Worm (Caenorhabditis elegans) whole organism, late embryonic: Measurements from ENCODE around the gene T27E9.6.

Experiments used
- C08G9.2 ChIP-seq: sonication (generic microtip); optimal IDR thresholded peaks from 2 replicates; lab custom pipeline; 2016; ENCODE audit warnings: mild to moderate bottlenecking, missing genetic modification characterization, moderate library complexity, missing compliant biosample characterization
- K02D7.2 ChIP-seq: sonication (generic microtip); optimal IDR thresholded peaks from 2 replicates; lab custom pipeline; 2017; ENCODE audit warnings: mild to moderate bottlenecking, missing genetic modification characterization, missing compliant biosample characterization
- ceh-2 ChIP-seq: sonication (generic microtip); optimal IDR thresholded peaks from 2 replicates; lab custom pipeline; 2016; ENCODE audit warnings: missing genotype, missing genetic modification characterization, missing compliant biosample characterization
- ceh-30 ChIP-seq: fragments of 150-350 bp; optimal IDR thresholded peaks from 2 replicates; lab custom pipeline; 2014; ENCODE audit warnings: missing biosample characterization, missing genetic modification characterization
- ceh-9 ChIP-seq: sonication (generic microtip); optimal IDR thresholded peaks from 2 replicates; lab custom pipeline; 2016; ENCODE audit warnings: mild to moderate bottlenecking, missing genetic modification characterization, inconsistent platforms, missing compliant biosample characterization
- dmd-4 ChIP-seq: sonication (generic microtip); optimal IDR thresholded peaks from 2 replicates; lab custom pipeline; 2016; ENCODE audit warnings: borderline replicate concordance, missing genetic modification characterization, missing compliant biosample characterization
- fax-1 ChIP-seq: sonication (generic microtip); optimal IDR thresholded peaks from 2 replicates; lab custom pipeline; 2016; ENCODE audit warnings: missing genotype, missing genetic modification characterization, missing compliant biosample characterization
- gmeb-2 ChIP-seq: sonication (generic microtip); optimal IDR thresholded peaks from 2 replicates; lab custom pipeline; 2016; ENCODE audit warnings: missing genetic modification characterization, inconsistent platforms, missing compliant biosample characterization
- nfya-1 ChIP-seq: sonication (generic microtip); optimal IDR thresholded peaks from 2 replicates; lab custom pipeline; 2017; ENCODE audit warnings: missing genetic modification characterization, mild to moderate bottlenecking, missing compliant biosample characterization, antibody characterized with exemption, moderate library complexity
- nhr-232 ChIP-seq: sonication (generic microtip); optimal IDR thresholded peaks from 2 replicates; lab custom pipeline; 2016; ENCODE audit warnings: missing genetic modification characterization, missing compliant biosample characterization
- tbx-2 ChIP-seq: sonication (generic microtip); optimal IDR thresholded peaks from 2 replicates; lab custom pipeline; 2016; ENCODE audit warnings: missing genetic modification characterization, missing compliant biosample characterization
- unc-55 ChIP-seq: sonication (generic microtip); optimal IDR thresholded peaks from 2 replicates; lab custom pipeline; 2017; ENCODE audit warnings: missing biosample characterization, missing genetic modification reagents, missing genetic modification characterization

- TF ChIP-seq K02D7.2 (no peak), tbx-2 (tag; lab: Kevin White, UChicago) (no peak), gmeb-2 (tag; lab: Kevin White, UChicago) (no peak), nhr-232 (tag; lab: Kevin White, UChicago) (no peak), unc-55 (no peak), ceh-9 (tag; lab: Kevin White, UChicago) (no peak), dmd-4 (no peak), nfya-1 (tag; lab: Kevin White, UChicago) (no peak), C08G9.2 (tag; lab: Kevin White, UChicago) (no peak), fax-1 (tag; lab: Kevin White, UChicago) (no peak), ceh-2 (tag; lab: Kevin White, UChicago) (no peak), ceh-30 (tag; lab: Kevin White, UChicago) (no peak)
Observed at ce11 chrIII:13492377-13492776, 15.8 kb upstream of the T27E9.6 start, which contains the start of gene twk-40.
